Fruit fly (Drosophila melanogaster) whole organism, embryonic: ENCODE measurements around the gene CG14212.

Experiments used
- Ada2b ChIP-seq: fragments of 200-800 bp; sonication (Bioruptor generic); IDR thresholded peaks from 2 replicates; pipeline ENCODE4 v1.3.6; 2022; ENCODE audit warnings: missing biosample characterization, missing genetic modification characterization
- Awh ChIP-seq: fragments of 200-800 bp; sonication (Bioruptor generic); IDR thresholded peaks from 2 replicates; pipeline ENCODE4, ENCODE4 v1.3.6; 2022; ENCODE audit warnings: missing biosample characterization, missing genetic modification characterization
- Bgb ChIP-seq: fragments of 200-800 bp; sonication (Bioruptor generic); IDR thresholded peaks from 2 replicates; pipeline ENCODE4 v1.3.6; 2022; ENCODE audit warnings: missing biosample characterization, missing genetic modification characterization; ENCODE audit not compliant: partially characterized antibody
- CG10147 ChIP-seq: fragments of 200-800 bp; sonication (Bioruptor generic); optimal IDR thresholded peaks from 2 replicates; lab custom pipeline; 2019; ENCODE audit warnings: missing biosample characterization, mild to moderate bottlenecking, missing genetic modification characterization, moderate library complexity
- CG11723 ChIP-seq: fragments of 200-800 bp; sonication (Bioruptor generic); optimal IDR thresholded peaks from 2 replicates; lab custom pipeline; 2017; ENCODE audit warnings: missing biosample characterization, mild to moderate bottlenecking, missing genetic modification characterization
- CG14710 ChIP-seq: fragments of 200-800 bp; sonication (Bioruptor generic); optimal IDR thresholded peaks from 3 replicates; lab custom pipeline; 2019; ENCODE audit warnings: missing biosample characterization, mild to moderate bottlenecking, missing genetic modification characterization, moderate library complexity
- CG15073 ChIP-seq: fragments of 200-800 bp; sonication (Bioruptor generic); optimal IDR thresholded peaks from 2 replicates; lab custom pipeline; 2016; ENCODE audit warnings: missing biosample characterization, missing genetic modification characterization
- CG1602 ChIP-seq: fragments of 200-800 bp; sonication (Bioruptor generic); optimal IDR thresholded peaks from 3 replicates; lab custom pipeline; 2016; ENCODE audit warnings: missing biosample characterization, missing genetic modification characterization
- CG16815 ChIP-seq: fragments of 200-800 bp; sonication (Bioruptor generic); optimal IDR thresholded peaks from 3 replicates; lab custom pipeline; 2017; ENCODE audit warnings: missing biosample characterization, mild to moderate bottlenecking, missing genetic modification characterization
- CG17385 ChIP-seq: fragments of 200-800 bp; sonication (Bioruptor generic); optimal IDR thresholded peaks from 3 replicates; lab custom pipeline; 2018; ENCODE audit warnings: missing biosample characterization, mild to moderate bottlenecking, missing genetic modification characterization
- CG2116 ChIP-seq: fragments of 200-800 bp; sonication (Bioruptor generic); optimal IDR thresholded peaks from 3 replicates; lab custom pipeline; 2018; ENCODE audit warnings: missing biosample characterization, mild to moderate bottlenecking, missing genetic modification characterization
- CG2678 ChIP-seq: fragments of 200-800 bp; sonication (Bioruptor generic); optimal IDR thresholded peaks from 3 replicates; lab custom pipeline; 2019; ENCODE audit warnings: missing biosample characterization, mild to moderate bottlenecking, missing genetic modification characterization, moderate library complexity
- CG32767 ChIP-seq: fragments of 200-800 bp; sonication (Bioruptor generic); IDR thresholded peaks from 2 replicates; pipeline ENCODE4 v1.3.6; 2022; ENCODE audit warnings: missing biosample characterization, missing genetic modification characterization
- CG3838 ChIP-seq: fragments of 200-800 bp; sonication (Bioruptor generic); optimal IDR thresholded peaks from 3 replicates; lab custom pipeline; 2016; ENCODE audit warnings: missing biosample characterization, missing genetic modification characterization
- CG3995 ChIP-seq: fragments of 200-800 bp; sonication (Bioruptor generic); optimal IDR thresholded peaks from 3 replicates; lab custom pipeline; 2016; ENCODE audit warnings: missing biosample characterization, missing genetic modification characterization
- CG42726 ChIP-seq: fragments of 200-800 bp; sonication (Bioruptor generic); IDR thresholded peaks from 2 replicates; pipeline ENCODE4 v1.3.6; 2022; ENCODE audit warnings: missing biosample characterization, missing genetic modification characterization; ENCODE audit not compliant: partially characterized antibody
- CG4360 ChIP-seq: fragments of 200-800 bp; sonication (Bioruptor generic); IDR thresholded peaks from 2 replicates; pipeline ENCODE4 v1.3.6; 2022; ENCODE audit warnings: missing biosample characterization, missing genetic modification characterization
- CG4730 ChIP-seq: fragments of 200-800 bp; sonication (Bioruptor generic); IDR thresholded peaks from 2 replicates; pipeline ENCODE4 v1.3.6; 2022; ENCODE audit warnings: missing biosample characterization, missing genetic modification characterization
- CG7357 ChIP-seq: fragments of 200-800 bp; sonication (Bioruptor generic); IDR thresholded peaks from 3 replicates; pipeline ENCODE4 v1.3.6; 2022; ENCODE audit warnings: missing biosample characterization, missing genetic modification characterization
- CG8478 ChIP-seq: fragments of >200 bp; optimal IDR thresholded peaks from 2 replicates; lab custom pipeline; 2018
- CG9817 ChIP-seq: fragments of 200-800 bp; sonication (Bioruptor generic); optimal IDR thresholded peaks from 2 replicates; lab custom pipeline; 2018; ENCODE audit warnings: missing biosample characterization, mild to moderate bottlenecking, missing genetic modification characterization, moderate library complexity
- HLH3B ChIP-seq: fragments of 200-800 bp; sonication (Bioruptor generic); IDR thresholded peaks from 2 replicates; pipeline ENCODE4 v1.3.6; 2022; ENCODE audit warnings: missing biosample characterization, missing genetic modification characterization
- Mes4 ChIP-seq: fragments of 200-800 bp; sonication (Bioruptor generic); optimal IDR thresholded peaks from 2 replicates; lab custom pipeline; 2016; ENCODE audit warnings: missing biosample characterization, missing genetic modification characterization
- Scr ChIP-seq: fragments of 200-800 bp; sonication (Bioruptor generic); IDR thresholded peaks from 2 replicates; pipeline ENCODE4 v1.3.6; 2022; ENCODE audit warnings: missing biosample characterization, missing genetic modification characterization; ENCODE audit not compliant: partially characterized antibody
- Taf1 ChIP-seq: fragments of 200-800 bp; sonication (Bioruptor generic); IDR thresholded peaks from 2 replicates; pipeline ENCODE4 v1.3.6; 2022; ENCODE audit warnings: missing biosample characterization, missing genetic modification characterization
- cas ChIP-seq: fragments of 200-800 bp; sonication (Bioruptor generic); IDR thresholded peaks from 2 replicates; pipeline ENCODE4 v1.3.6; 2022; ENCODE audit warnings: missing biosample characterization, missing genetic modification characterization
- dmrt11E ChIP-seq: fragments of 200-800 bp; sonication (Bioruptor generic); optimal IDR thresholded peaks from 3 replicates; lab custom pipeline; 2018; ENCODE audit warnings: missing biosample characterization, mild to moderate bottlenecking, missing genetic modification characterization, moderate library complexity
- dpn ChIP-seq, 2 experiments: fragments of 200-800 bp; sonication (Bioruptor generic); optimal IDR thresholded peaks; 3 replicates each; lab custom pipeline; 2016; ENCODE audit warnings: missing biosample characterization in 2 of 2, missing genetic modification characterization in 2 of 2
- fd102C ChIP-seq: fragments of 200-800 bp; sonication (Bioruptor generic); optimal IDR thresholded peaks from 2 replicates; lab custom pipeline; 2018; ENCODE audit warnings: missing biosample characterization, mild to moderate bottlenecking, missing genetic modification characterization, moderate library complexity
- grn ChIP-seq: fragments of 200-800 bp; sonication (Bioruptor generic); optimal IDR thresholded peaks from 3 replicates; lab custom pipeline; 2017; ENCODE audit warnings: missing biosample characterization, missing genetic modification characterization
- gsb ChIP-seq: fragments of 200-800 bp; sonication (Bioruptor generic); IDR thresholded peaks from 2 replicates; pipeline ENCODE4 v1.3.6; 2022; ENCODE audit warnings: missing biosample characterization, missing genetic modification characterization
- ind ChIP-seq: fragments of 200-800 bp; sonication (Bioruptor generic); optimal IDR thresholded peaks from 3 replicates; lab custom pipeline; 2016; ENCODE audit warnings: missing biosample characterization, missing genetic modification characterization
- kni ChIP-seq: fragments of 200-800 bp; sonication (Bioruptor generic); optimal IDR thresholded peaks from 3 replicates; lab custom pipeline; 2017; ENCODE audit warnings: mild to moderate bottlenecking, missing biosample characterization, missing genetic modification reagents, missing genetic modification characterization
- luna ChIP-seq: fragments of 200-800 bp; sonication (Bioruptor generic); optimal IDR thresholded peaks from 2 replicates; lab custom pipeline; 2016; ENCODE audit warnings: missing biosample characterization, missing genetic modification characterization
- nerfin-1 ChIP-seq: fragments of 200-800 bp; sonication (Bioruptor generic); optimal IDR thresholded peaks from 3 replicates; lab custom pipeline; 2019; ENCODE audit warnings: missing biosample characterization, mild to moderate bottlenecking, missing genetic modification characterization, moderate library complexity
- nom ChIP-seq: fragments of 200-800 bp; sonication (Bioruptor generic); optimal IDR thresholded peaks from 2 replicates; lab custom pipeline; 2017; ENCODE audit warnings: missing biosample characterization, missing genetic modification characterization, mild to moderate bottlenecking, moderate library complexity, missing genetic modification reagents
- oc ChIP-seq: fragments of 200-800 bp; sonication (Bioruptor generic); optimal IDR thresholded peaks from 2 replicates; lab custom pipeline; 2018; ENCODE audit warnings: missing biosample characterization, mild to moderate bottlenecking, missing genetic modification characterization, moderate library complexity
- otp ChIP-seq: fragments of 200-800 bp; sonication (Bioruptor generic); IDR thresholded peaks from 3 replicates; pipeline ENCODE4, ENCODE4 v1.3.6; 2022; ENCODE audit warnings: missing biosample characterization, missing genetic modification characterization
- prd ChIP-seq, 3 experiments: fragments of >200 bp in 2 of 3; fragments of 200-800 bp in 1 of 3; sonication (Bioruptor generic) in 1 of 3; optimal IDR thresholded peaks in 2 of 3; IDR thresholded peaks in 1 of 3; 2 replicates in 2 of 3; 3 replicates in 1 of 3; pipeline versions ENCODE4 v1.3.6 to Lab custom; 2017 to 2022; ENCODE audit warnings: missing biosample characterization in 1 of 3, missing genetic modification characterization in 1 of 3
- pros ChIP-seq: fragments of 200-800 bp; sonication (Bioruptor generic); optimal IDR thresholded peaks from 3 replicates; lab custom pipeline; 2019; ENCODE audit warnings: missing biosample characterization, mild to moderate bottlenecking, missing genetic modification characterization, moderate library complexity
- ranshi ChIP-seq: fragments of 200-800 bp; sonication (Bioruptor generic); IDR thresholded peaks from 2 replicates; pipeline ENCODE4 v1.3.6; 2022; ENCODE audit warnings: missing biosample characterization, missing genetic modification characterization
- rib ChIP-seq: fragments of 200-800 bp; sonication (Bioruptor generic); IDR thresholded peaks from 2 replicates; pipeline ENCODE4 v1.3.6; 2022; ENCODE audit warnings: missing biosample characterization, missing genetic modification characterization
- sens ChIP-seq: fragments of 200-800 bp; sonication (Bioruptor generic); peaks from one replicate; lab custom pipeline; 2016; ENCODE audit warnings: missing biosample characterization, missing genetic modification characterization
- sens-2 ChIP-seq: fragments of 200-800 bp; sonication (Bioruptor generic); IDR thresholded peaks from 2 replicates; pipeline ENCODE4 v1.3.6; 2022; ENCODE audit warnings: missing biosample characterization, missing genetic modification characterization
- sr ChIP-seq: fragments of 200-800 bp; sonication (Bioruptor generic); IDR thresholded peaks from 3 replicates; pipeline ENCODE4 v1.3.6; 2022; ENCODE audit warnings: missing biosample characterization, missing genetic modification characterization
- stc ChIP-seq: fragments of 200-800 bp; sonication (Bioruptor generic); IDR thresholded peaks from 2 replicates; pipeline ENCODE4 v1.3.6; 2022; ENCODE audit warnings: missing biosample characterization, missing genetic modification characterization
- tap ChIP-seq: fragments of 200-800 bp; optimal IDR thresholded peaks from 3 replicates; lab custom pipeline; 2019; ENCODE audit warnings: missing biosample characterization, mild to moderate bottlenecking, missing genetic modification characterization, moderate library complexity
- tio ChIP-seq: fragments of 200-800 bp; sonication (Bioruptor generic); optimal IDR thresholded peaks from 2 replicates; lab custom pipeline; 2017; ENCODE audit warnings: missing biosample characterization, missing genetic modification characterization, inconsistent platforms
- trem ChIP-seq: fragments of 200-800 bp; optimal IDR thresholded peaks from 3 replicates; lab custom pipeline; 2019; ENCODE audit warnings: missing biosample characterization, mild to moderate bottlenecking, missing genetic modification characterization, moderate library complexity

Gene CG14212

DNA sequence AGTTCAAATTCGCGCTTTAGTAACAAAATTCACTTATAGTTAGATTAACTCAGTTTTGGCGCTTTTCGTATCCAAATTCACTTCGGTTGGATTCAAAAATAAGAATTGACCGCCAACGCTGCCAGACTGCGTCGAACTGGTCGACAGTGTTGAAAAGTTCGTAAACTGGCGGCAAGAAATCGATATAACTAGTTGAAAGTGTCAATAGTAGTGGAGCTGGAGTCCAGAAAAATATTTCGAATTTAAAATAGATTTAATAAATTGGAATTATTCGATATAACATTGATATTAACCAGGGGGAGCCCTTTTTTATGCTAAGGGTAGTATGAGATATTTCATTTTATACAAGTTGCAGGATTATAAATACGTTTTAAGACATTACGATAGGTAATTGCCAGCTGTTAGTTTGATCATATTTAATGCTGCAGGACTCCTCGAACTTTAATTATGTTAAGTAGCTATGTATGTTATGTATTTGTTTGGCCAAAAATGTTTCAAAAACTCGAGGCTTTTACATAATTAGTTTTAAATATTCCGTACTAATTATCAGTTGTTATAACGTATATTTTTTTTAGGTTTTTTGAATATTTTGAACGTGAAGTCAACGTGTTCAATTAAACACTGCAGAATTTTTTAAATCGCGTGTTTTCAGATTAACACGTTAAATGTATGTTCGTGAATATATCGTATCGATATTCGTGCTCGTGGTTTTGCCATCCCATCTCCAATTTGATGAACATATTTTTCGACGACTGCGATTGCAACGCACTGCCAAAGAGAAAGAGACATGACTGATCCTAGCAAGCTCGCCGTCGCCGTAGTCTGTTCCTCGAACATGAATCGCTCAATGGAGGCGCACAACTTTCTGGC lies 38.6 kb downstream of the CG14212 start, which contains the start of the genes CG14223 and Ssu72 (continued):
- no peak for TF ChIP-seq CG32767 (GFP tag; lab: Robert Waterston, UW)
- TF ChIP-seq dpn (GFP tag; optimal IDR thresholded peaks at IDR 0.05; lab: Kevin White, UChicago) = no peak
- TF ChIP-seq Ada2b (GFP tag; lab: Robert Waterston, UW) = no peak
- TF ChIP-seq dmrt11E (tag; lab: Kevin White, UChicago) = no peak
- no peak for TF ChIP-seq CG9817 (tag; lab: Kevin White, UChicago)
- no peak for TF ChIP-seq gsb (GFP tag; lab: Robert Waterston, UW)
- TF ChIP-seq CG16815 (GFP tag; lab: Kevin White, UChicago) = no peak
- TF ChIP-seq sens-2 = no peak
- TF ChIP-seq luna (GFP tag; lab: Kevin White, UChicago) = no peak
- no peak for TF ChIP-seq tap
- TF ChIP-seq fd102C (GFP tag; lab: Kevin White, UChicago) = no peak
- no peak for TF ChIP-seq HLH3B (GFP tag; lab: Robert Waterston, UW)
- no peak for TF ChIP-seq ind (GFP tag; lab: Kevin White, UChicago)
- TF ChIP-seq cas (GFP tag; lab: Robert Waterston, UW) = no peak
- TF ChIP-seq CG1602 (GFP tag; lab: Kevin White, UChicago) = no peak
- no peak for TF ChIP-seq nerfin-1 (tag; lab: Kevin White, UChicago)
- TF ChIP-seq CG2116 (GFP tag; lab: Kevin White, UChicago) = peak; percentile 40
- peak; percentile 84 for TF ChIP-seq Scr
- TF ChIP-seq nom (GFP tag; lab: Kevin White, UChicago) = no peak
- TF ChIP-seq sr (GFP tag; lab: Robert Waterston, UW) = no peak
- TF ChIP-seq CG2678 = no peak
- peak; percentile 67 for TF ChIP-seq sens (GFP tag; lab: Kevin White, UChicago)
- no peak for TF ChIP-seq CG3995 (GFP tag; lab: Kevin White, UChicago)
- no peak for TF ChIP-seq CG10147 (GFP tag; lab: Kevin White, UChicago)
- no peak for TF ChIP-seq CG7357 (GFP tag; lab: Robert Waterston, UW)
- TF ChIP-seq CG4360 = no peak
- no peak for TF ChIP-seq kni
- no peak for TF ChIP-seq oc
- TF ChIP-seq trem (tag; lab: Kevin White, UChicago) = peak; percentile 6
- peak; percentile 64; the same call in 1 of the 2 replicates for TF ChIP-seq CG42726 (GFP tag; lab: Robert Waterston, UW)
- TF ChIP-seq prd (optimal IDR thresholded peaks at IDR 0.05; lab: Kevin White, UChicago) = no peak
- no peak for TF ChIP-seq prd (GFP tag; IDR thresholded peaks at IDR 0.05; lab: Robert Waterston, UW)
- TF ChIP-seq CG11723 (GFP tag; lab: Kevin White, UChicago) = no peak
- TF ChIP-seq stc (GFP tag; lab: Robert Waterston, UW) = no peak
- no peak for TF ChIP-seq Awh
- no peak for TF ChIP-seq otp (GFP tag; lab: Robert Waterston, UW)
- TF ChIP-seq tio = no peak
- TF ChIP-seq CG4730 = no peak
- no peak for TF ChIP-seq grn (GFP tag; lab: Kevin White, UChicago)
- TF ChIP-seq CG3838 (GFP tag; lab: Kevin White, UChicago) = no peak
- TF ChIP-seq pros = no peak
- TF ChIP-seq Taf1 = no peak
- TF ChIP-seq ranshi (GFP tag; lab: Robert Waterston, UW) = no peak
- no peak for TF ChIP-seq rib (GFP tag; lab: Robert Waterston, UW)
- no peak for TF ChIP-seq CG17385 (GFP tag; lab: Kevin White, UChicago)
- peak; percentile 31 for TF ChIP-seq CG14710
- no peak for TF ChIP-seq CG8478 (lab: Kevin White, UChicago)
- no peak for TF ChIP-seq CG15073 (GFP tag; lab: Kevin White, UChicago)
- TF ChIP-seq Mes4 (GFP tag; lab: Kevin White, UChicago) = no peak
- peak; percentile 81 for TF ChIP-seq Bgb (GFP tag; lab: Robert Waterston, UW)
